Fruit fly (Drosophila melanogaster): Measurements from ENCODE around the gene tkv.

The tkv gene

dm6 chr2L:5245363-5245892, 25.8 kb downstream of the tkv start (continued):
- TF ChIP-seq dmrt99B (tag; optimal IDR thresholded peaks at IDR 0.05) (peak; percentile 58), CG11456 (GFP tag; IDR thresholded peaks at IDR 0.05) (no peak), CG5180 (GFP tag; optimal IDR thresholded peaks at IDR 0.05) (peak; percentile 37), CG11085 (GFP tag; IDR thresholded peaks at IDR 0.05) (no peak), Med (GFP tag) (peak; percentile 72), Elba2 (GFP tag; optimal IDR thresholded peaks at IDR 0.05) (no peak), kni (GFP tag; optimal IDR thresholded peaks at IDR 0.05) (peak; percentile 92), CG4404 (GFP tag; IDR thresholded peaks at IDR 0.05) (no peak), Hr51 (GFP tag; optimal IDR thresholded peaks at IDR 0.05) (peak in 1 of 2 experiments; percentile 15), Usf (GFP tag; optimal IDR thresholded peaks at IDR 0.05) (no peak), schlank (tag; optimal IDR thresholded peaks at IDR 0.05) (no peak), CG11247 (GFP tag; IDR thresholded peaks at IDR 0.05) (no peak), CG8290 (GFP tag; optimal IDR thresholded peaks at IDR 0.05) (peak; percentile 19), CG8290 (tag; optimal IDR thresholded peaks at IDR 0.05) (no peak), D (optimal IDR thresholded peaks at IDR 0.05) (no peak), D (GFP tag; optimal IDR thresholded peaks at IDR 0.05) (peak; percentile 44), CG32767 (GFP tag; IDR thresholded peaks at IDR 0.05) (no peak), CG3847 (GFP tag; IDR thresholded peaks at IDR 0.05) (no peak), Ptx1 (GFP tag; IDR thresholded peaks at IDR 0.05) (peak; percentile 36; the same call in 1 of the 2 replicates), CG15601 (tag; optimal IDR thresholded peaks at IDR 0.05) (peak; percentile 39), exex (tag; optimal IDR thresholded peaks at IDR 0.05) (no peak), CG14860 (GFP tag; IDR thresholded peaks at IDR 0.05; ENCODE audit: partially characterized antibody) (no peak), hth (optimal IDR thresholded peaks at IDR 0.05) (no peak), Atf3 (GFP tag; optimal IDR thresholded peaks at IDR 0.05) (no peak), jigr1 (GFP tag; IDR thresholded peaks at IDR 0.05) (no peak), Sry-β (GFP tag; optimal IDR thresholded peaks at IDR 0.05) (no peak), gfzf (GFP tag; optimal IDR thresholded peaks at IDR 0.05) (no peak), klu (GFP tag; IDR thresholded peaks at IDR 0.05) (no peak), CG6765 (GFP tag; optimal IDR thresholded peaks at IDR 0.05) (no peak), lmd (GFP tag; IDR thresholded peaks at IDR 0.05) (no peak), unpg (GFP tag; optimal IDR thresholded peaks at IDR 0.05) (peak; percentile 48), dimm (GFP tag; IDR thresholded peaks at IDR 0.05) (no peak), MESR4 (GFP tag; optimal IDR thresholded peaks at IDR 0.05) (no peak), Nf-YC (tag; optimal IDR thresholded peaks at IDR 0.05) (no peak), bbx (GFP tag; IDR thresholded peaks at IDR 0.05; ENCODE audit: partially characterized antibody) (no peak), fd96Cb (tag; optimal IDR thresholded peaks at IDR 0.05) (peak; percentile 36), CG30020 (tag; optimal IDR thresholded peaks at IDR 0.05) (no peak), CG14441 (GFP tag; IDR thresholded peaks at IDR 0.05) (no peak), Meics (GFP tag; optimal IDR thresholded peaks at IDR 0.05) (no peak), CG15269 (tag; optimal IDR thresholded peaks at IDR 0.05) (no peak), CG32532 (GFP tag; IDR thresholded peaks at IDR 0.05) (no peak), CG18599 (GFP tag; optimal IDR thresholded peaks at IDR 0.05) (no peak), aop (GFP tag; IDR thresholded peaks at IDR 0.05) (no peak), fu2 (GFP tag; optimal IDR thresholded peaks at IDR 0.05) (no peak), CG7745 (tag; optimal IDR thresholded peaks at IDR 0.05) (no peak), CG10462 (GFP tag; optimal IDR thresholded peaks at IDR 0.05) (peak; percentile 9), HLH54F (GFP tag; optimal IDR thresholded peaks at IDR 0.05) (no peak), hb (GFP tag; IDR thresholded peaks at IDR 0.05; ENCODE audit: partially characterized antibody) (no peak), CG18262 (tag; optimal IDR thresholded peaks at IDR 0.05) (peak; percentile 64), Doc3 (GFP tag; IDR thresholded peaks at IDR 0.05; ENCODE audit: partially characterized antibody) (no peak), Blimp-1 (GFP tag; optimal IDR thresholded peaks at IDR 0.05) (peak; percentile 60)
